Fruit fly (Drosophila melanogaster) whole organism, embryonic: ENCODE data around the gene CG1317.

ENCODE experiments used
- CG11695 ChIP-seq: fragments of 200-800 bp; sonication (Bioruptor generic); IDR thresholded peaks from 3 replicates; pipeline ENCODE4 v1.3.6; 2022; ENCODE audit warnings: missing biosample characterization, missing genetic modification characterization
- CG2129 ChIP-seq: fragments of 200-800 bp; sonication (Bioruptor generic); IDR thresholded peaks from 2 replicates; pipeline ENCODE4 v1.3.6; 2022; ENCODE audit warnings: missing biosample characterization, missing genetic modification characterization; ENCODE audit not compliant: partially characterized antibody
- CG2712 ChIP-seq: fragments of 200-800 bp; optimal IDR thresholded peaks from 3 replicates; lab custom pipeline; 2019; ENCODE audit warnings: missing biosample characterization, mild to moderate bottlenecking, missing genetic modification characterization, moderate library complexity
- CG42726 ChIP-seq: fragments of 200-800 bp; sonication (Bioruptor generic); IDR thresholded peaks from 2 replicates; pipeline ENCODE4 v1.3.6; 2022; ENCODE audit warnings: missing biosample characterization, missing genetic modification characterization; ENCODE audit not compliant: partially characterized antibody
- GATAe ChIP-seq: fragments of 200-800 bp; sonication (Bioruptor generic); conservative IDR thresholded peaks from 2 replicates; pipeline ENCODE4 v1.3.6; 2022; ENCODE audit warnings: missing biosample characterization, missing genetic modification characterization
- Xrp1 ChIP-seq: fragments of 200-800 bp; sonication (Bioruptor generic); IDR thresholded peaks from 2 replicates; pipeline ENCODE4 v1.3.6; 2022; ENCODE audit warnings: missing biosample characterization, missing genetic modification characterization
- al ChIP-seq: fragments of 200-800 bp; sonication (Bioruptor generic); IDR thresholded peaks from 2 replicates; pipeline ENCODE4 v1.3.6; 2022; ENCODE audit warnings: missing biosample characterization, missing genetic modification characterization
- chn ChIP-seq: fragments of 200-800 bp; sonication (Bioruptor generic); optimal IDR thresholded peaks from 2 replicates; lab custom pipeline; 2016; ENCODE audit warnings: missing biosample characterization, missing genetic modification characterization
- sima ChIP-seq: fragments of 200-800 bp; sonication (Bioruptor generic); optimal IDR thresholded peaks from 2 replicates; lab custom pipeline; 2016; ENCODE audit warnings: missing biosample characterization, missing genetic modification characterization
- zen ChIP-seq: fragments of 200-800 bp; sonication (Bioruptor generic); optimal IDR thresholded peaks from 3 replicates; lab custom pipeline; 2018; ENCODE audit warnings: missing biosample characterization, mild to moderate bottlenecking, missing genetic modification characterization, moderate library complexity

dm6 chr3L:2371882-2372281 lies at the start of gene CG1317, which contains the start of gene CG8993:
- TF ChIP-seq CG42726 = no peak
- peak; percentile 39; the same call in 1 of the 2 replicates for TF ChIP-seq al (GFP tag; lab: Robert Waterston, UW)
- peak; percentile 50 for TF ChIP-seq CG2129 (GFP tag; lab: Robert Waterston, UW)
- TF ChIP-seq zen (tag; lab: Kevin White, UChicago) = peak; percentile 89
- TF ChIP-seq chn (GFP tag; lab: Kevin White, UChicago) = peak; percentile 52
- no peak for TF ChIP-seq CG11695
- TF ChIP-seq CG2712 = peak; percentile 76
- TF ChIP-seq Xrp1 (GFP tag; lab: Robert Waterston, UW) = peak; percentile 65; the same call in 1 of the 2 replicates
- no peak for TF ChIP-seq sima (GFP tag; lab: Kevin White, UChicago)
- TF ChIP-seq GATAe (GFP tag; lab: Robert Waterston, UW) = no peak
